Fruit fly (Drosophila melanogaster) whole organism, wandering third instar larva: ENCODE results near the gene CG12983.

Source experiments
- Abd-B ChIP-seq: fragments of >200 bp; optimal IDR thresholded peaks from 2 replicates; lab custom pipeline; 2017; ENCODE audit warnings: missing biosample characterization, missing genetic modification characterization
- CG32264 ChIP-seq: fragments of 200-800 bp; sonication (Bioruptor generic); optimal IDR thresholded peaks from 2 replicates; lab custom pipeline; 2016; ENCODE audit warnings: missing biosample characterization, missing genetic modification characterization
- CG9705 ChIP-seq: fragments of 200-800 bp; sonication (Bioruptor generic); optimal IDR thresholded peaks from 2 replicates; lab custom pipeline; 2018; ENCODE audit warnings: missing biosample characterization, mild to moderate bottlenecking, missing genetic modification characterization
- CrebA ChIP-seq: fragments of 200-800 bp; sonication (Bioruptor generic); optimal IDR thresholded peaks from 2 replicates; lab custom pipeline; 2016; ENCODE audit warnings: missing biosample characterization, mild to moderate bottlenecking, missing genetic modification characterization, borderline replicate concordance
- Dfd ChIP-seq: fragments of >200 bp; optimal IDR thresholded peaks from 2 replicates; lab custom pipeline; 2017; ENCODE audit warnings: missing biosample characterization, missing genetic modification characterization
- GATAd ChIP-seq: sonication (Bioruptor generic); optimal IDR thresholded peaks from 2 replicates; lab custom pipeline; 2016; ENCODE audit warnings: missing biosample characterization, missing genetic modification characterization
- HLH106 ChIP-seq: fragments of 200-800 bp; optimal IDR thresholded peaks from 3 replicates; lab custom pipeline; 2019; ENCODE audit warnings: missing biosample characterization, mild to moderate bottlenecking, missing genetic modification characterization, moderate library complexity
- Hr78 ChIP-seq: fragments of >200 bp; optimal IDR thresholded peaks from 2 replicates; lab custom pipeline; 2017; ENCODE audit warnings: missing biosample characterization, missing genetic modification characterization
- Mio ChIP-seq: sonication (Bioruptor generic); optimal IDR thresholded peaks from 2 replicates; lab custom pipeline; 2016; ENCODE audit warnings: missing biosample characterization, missing genetic modification characterization
- Myc ChIP-seq: fragments of >200 bp; optimal IDR thresholded peaks from 2 replicates; lab custom pipeline; 2017
- N ChIP-seq: fragments of >200 bp; optimal IDR thresholded peaks from 2 replicates; lab custom pipeline; 2018; ENCODE audit warnings: missing biosample characterization, missing external identifiers, missing genetic modification characterization
- OdsH ChIP-seq: fragments of 200-800 bp; sonication (Bioruptor generic); optimal IDR thresholded peaks from 2 replicates; lab custom pipeline; 2016; ENCODE audit warnings: missing biosample characterization, mild to moderate bottlenecking, missing genetic modification characterization
- Sp1 ChIP-seq: fragments of 200-800 bp; sonication (Bioruptor generic); optimal IDR thresholded peaks from 3 replicates; lab custom pipeline; 2019; ENCODE audit warnings: missing biosample characterization, mild to moderate bottlenecking, missing genetic modification characterization, moderate library complexity
- br ChIP-seq: fragments of 200-800 bp; sonication (Bioruptor generic); optimal IDR thresholded peaks from 2 replicates; lab custom pipeline; 2016; ENCODE audit warnings: missing biosample characterization, missing genetic modification characterization
- brk ChIP-seq: fragments of 200-800 bp; sonication (Bioruptor generic); optimal IDR thresholded peaks from 2 replicates; lab custom pipeline; 2016; ENCODE audit warnings: missing biosample characterization, mild to moderate bottlenecking, missing genetic modification characterization
- dl ChIP-seq, 2 experiments: fragments of 175-275, 200-275 bp in 1 of 2; fragments of 200-275 bp in 1 of 2; sonication (Bioruptor generic); optimal IDR thresholded peaks; lab custom pipeline; 2018; ENCODE audit warnings: mild to moderate bottlenecking in 2 of 2, missing biosample characterization in 2 of 2, missing genetic modification characterization in 2 of 2, moderate library complexity in 2 of 2; ENCODE audit not compliant: partially characterized antibody in 2 of 2, insufficient read depth in 1 of 2
- dmrt93B ChIP-seq: fragments of 200-800 bp; sonication (Bioruptor generic); optimal IDR thresholded peaks from 2 replicates; lab custom pipeline; 2018; ENCODE audit warnings: missing biosample characterization, mild to moderate bottlenecking, missing genetic modification characterization
- dsf ChIP-seq: sonication (Bioruptor generic); optimal IDR thresholded peaks from 2 replicates; lab custom pipeline; 2016; ENCODE audit warnings: missing biosample characterization, missing genetic modification characterization, borderline replicate concordance
- ey ChIP-seq: fragments of 200-800 bp; sonication (Bioruptor generic); optimal IDR thresholded peaks from 2 replicates; lab custom pipeline; 2016; ENCODE audit warnings: missing biosample characterization, missing genetic modification characterization
- foxo ChIP-seq, 2 experiments: fragments of 200-800 bp; sonication (Bioruptor generic); optimal IDR thresholded peaks; 2 replicates in 1 of 2; 3 replicates in 1 of 2; lab custom pipeline; 2016 to 2017; ENCODE audit warnings: missing biosample characterization in 2 of 2, missing genetic modification characterization in 2 of 2
- fru ChIP-seq: fragments of 200-800 bp; sonication (Bioruptor generic); optimal IDR thresholded peaks from 3 replicates; lab custom pipeline; 2016; ENCODE audit warnings: missing biosample characterization, mild to moderate bottlenecking, missing genetic modification characterization
- h ChIP-seq: fragments of 200-800 bp; sonication (Bioruptor generic); optimal IDR thresholded peaks from 3 replicates; lab custom pipeline; 2016; ENCODE audit warnings: missing biosample characterization, mild to moderate bottlenecking, missing genetic modification characterization
- jim ChIP-seq: fragments of 175-275, 200-325 bp; sonication (Bioruptor generic); optimal IDR thresholded peaks from 2 replicates; lab custom pipeline; 2016; ENCODE audit warnings: missing biosample characterization, mild to moderate bottlenecking, missing genetic modification characterization
- pan ChIP-seq: fragments of >200 bp; optimal IDR thresholded peaks from 2 replicates; lab custom pipeline; 2017
- psq ChIP-seq: fragments of 200-800 bp; sonication (Bioruptor generic); optimal IDR thresholded peaks from 3 replicates; lab custom pipeline; 2017; ENCODE audit warnings: missing biosample characterization, mild to moderate bottlenecking, missing genetic modification characterization, moderate library complexity
- rgr ChIP-seq: fragments of 200-800 bp; sonication (Bioruptor generic); optimal IDR thresholded peaks from 3 replicates; lab custom pipeline; 2016; ENCODE audit warnings: missing biosample characterization, mild to moderate bottlenecking, missing genetic modification characterization
- sv ChIP-seq: fragments of 200-800 bp; sonication (Bioruptor generic); optimal IDR thresholded peaks from 3 replicates; lab custom pipeline; 2016; ENCODE audit warnings: missing biosample characterization, missing genetic modification characterization
- tai ChIP-seq: sonication (Bioruptor generic); optimal IDR thresholded peaks from 2 replicates; lab custom pipeline; 2016; ENCODE audit warnings: missing biosample characterization, missing genetic modification characterization
- woc ChIP-seq: sonication (Bioruptor generic); optimal IDR thresholded peaks from 2 replicates; lab custom pipeline; 2016; ENCODE audit warnings: missing biosample characterization, mild to moderate bottlenecking, missing genetic modification characterization

The CG12983 gene

DNA sequence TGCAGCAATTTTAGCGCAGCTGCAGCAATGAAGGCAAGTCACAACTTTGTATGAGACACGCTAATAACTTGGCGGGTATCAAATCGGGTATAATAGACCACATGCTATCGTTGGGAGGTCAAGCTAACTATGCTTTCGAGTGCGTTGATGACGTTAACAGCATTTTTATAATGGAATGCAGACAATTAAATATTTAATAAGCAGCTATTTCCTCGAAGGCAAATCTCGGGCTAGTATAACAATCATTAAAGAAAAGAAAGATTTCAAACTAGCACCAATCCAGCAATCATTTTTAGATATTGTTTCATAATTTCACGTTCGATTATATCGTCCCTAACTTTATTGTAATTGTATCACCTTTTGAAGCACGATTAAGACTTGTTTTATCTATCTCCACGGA, 13.9 kb upstream of the CG12983 start:
- TF ChIP-seq fru (GFP tag; lab: Kevin White, UChicago) (no peak), N (no peak), GATAd (GFP tag; lab: Kevin White, UChicago) (no peak), Myc (no peak), CG9705 (GFP tag; lab: Kevin White, UChicago) (no peak), OdsH (no peak), jim (GFP tag; lab: Kevin White, UChicago) (no peak), dl (GFP tag; optimal IDR thresholded peaks at IDR 0.05; lab: Kevin White, UChicago; ENCODE audit: insufficient read depth in 1 of 2, partially characterized antibody in 2 of 2) (no peak), tai (GFP tag; lab: Kevin White, UChicago) (no peak), Abd-B (GFP tag; lab: Kevin White, UChicago) (no peak), psq (GFP tag; lab: Kevin White, UChicago) (no peak), dmrt93B (GFP tag; lab: Kevin White, UChicago) (no peak), woc (GFP tag; lab: Kevin White, UChicago) (no peak), rgr (GFP tag; lab: Kevin White, UChicago) (no peak), ey (no peak), sv (GFP tag; lab: Kevin White, UChicago) (no peak), pan (lab: Kevin White, UChicago) (no peak), brk (GFP tag; lab: Kevin White, UChicago) (no peak), h (no peak), br (no peak)

- TF ChIP-seq OdsH (no peak), Myc (no peak), rgr (GFP tag; lab: Kevin White, UChicago) (no peak), pan (lab: Kevin White, UChicago) (no peak), tai (GFP tag; lab: Kevin White, UChicago) (no peak), Sp1 (GFP tag; lab: Kevin White, UChicago) (no peak), dsf (no peak), ey (no peak), CG9705 (GFP tag; lab: Kevin White, UChicago) (no peak), sv (GFP tag; lab: Kevin White, UChicago) (no peak)
Observed at dm6 chr3L:20976967-20977720, 10.6 kb upstream of the CG12983 start.

dm6 chr3L:20976383-20976782, 9.8 kb upstream of the CG12983 start:
- TF ChIP-seq dsf, result no peak
- no peak for TF ChIP-seq CrebA (GFP tag; lab: Kevin White, UChicago)
- TF ChIP-seq Hr78 (GFP tag; lab: Kevin White, UChicago), result no peak
- TF ChIP-seq Mio (GFP tag; lab: Kevin White, UChicago), result no peak
- no peak for TF ChIP-seq Dfd (GFP tag; lab: Kevin White, UChicago)

- TF ChIP-seq pan (lab: Kevin White, UChicago) (no peak), Sp1 (GFP tag; lab: Kevin White, UChicago) (no peak), GATAd (GFP tag; lab: Kevin White, UChicago) (no peak), dsf (no peak), fru (GFP tag; lab: Kevin White, UChicago) (no peak), N (no peak), CG32264 (GFP tag; lab: Kevin White, UChicago) (no peak), Mio (GFP tag; lab: Kevin White, UChicago) (no peak), CG9705 (GFP tag; lab: Kevin White, UChicago) (no peak), HLH106 (tag; lab: Kevin White, UChicago) (no peak), Dfd (GFP tag; lab: Kevin White, UChicago) (no peak), foxo (GFP tag; optimal IDR thresholded peaks at IDR 0.05; lab: Kevin White, UChicago) (no peak), rgr (GFP tag; lab: Kevin White, UChicago) (no peak), psq (GFP tag; lab: Kevin White, UChicago) (no peak), Myc (no peak), dmrt93B (GFP tag; lab: Kevin White, UChicago) (no peak)
Observed at dm6 chr3L:20974600-20974999, 8.0 kb upstream of the CG12983 start, which contains the start of gene CG33286. CG33286 (minus strand) TSS chr3L:20974700.

DNA sequence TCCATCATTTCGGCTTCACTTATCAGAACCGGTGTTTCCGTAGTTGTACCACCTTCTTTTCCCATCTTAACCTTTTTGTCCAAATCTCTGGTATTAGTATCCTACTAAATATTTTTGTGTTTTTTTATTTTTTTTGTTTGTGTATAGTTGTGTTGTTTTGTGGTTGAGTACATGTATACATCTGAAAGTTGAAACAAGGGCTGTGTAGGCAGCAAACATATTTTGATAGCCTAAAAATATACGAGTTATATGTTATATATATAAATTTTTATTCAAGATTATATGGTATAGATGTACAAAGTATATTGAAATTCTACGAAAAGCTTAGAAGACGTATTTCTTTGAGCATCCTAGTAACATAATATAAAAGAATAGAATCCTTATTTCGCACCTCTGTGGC, 4.0 kb upstream of the CG12983 start, which contains the start of gene CG33287:
CG33287 (minus strand) TSS at position 101 of the 400 bp plus-strand sequence.
- TF ChIP-seq CG32264 (GFP tag; lab: Kevin White, UChicago) (no peak), dsf (no peak), Myc (no peak), Hr78 (GFP tag; lab: Kevin White, UChicago) (no peak), psq (GFP tag; lab: Kevin White, UChicago) (no peak)
